Worm (Caenorhabditis elegans) whole organism, midembryonic: ENCODE measurements around the gene pdi-2.

Experiments used
- T22C8.4 ChIP-seq: fragments of 200-800 bp; sonication (Bioruptor generic); IDR thresholded peaks from 2 replicates; pipeline ENCODE4 v1.3.6; 2022; ENCODE audit warnings: missing genetic modification characterization, missing compliant biosample characterization
- cog-1 ChIP-seq: sonication (generic microtip); optimal IDR thresholded peaks from 2 replicates; lab custom pipeline; 2016; ENCODE audit warnings: missing genetic modification characterization, missing compliant biosample characterization
- flt-1 ChIP-seq: fragments of 200-800 bp; sonication (Bioruptor generic); IDR thresholded peaks from 2 replicates; pipeline ENCODE4 v1.3.6; 2022; ENCODE audit warnings: missing genetic modification characterization, missing compliant biosample characterization
- klf-2 ChIP-seq: fragments of 200-800 bp; sonication (Bioruptor generic); conservative IDR thresholded peaks from 2 replicates; pipeline ENCODE4 v1.3.6; 2022; ENCODE audit warnings: missing genetic modification reagents, missing genetic modification characterization, missing compliant biosample characterization
- med-1 ChIP-seq: sonication (generic microtip); optimal IDR thresholded peaks from 2 replicates; lab custom pipeline; 2017; ENCODE audit warnings: missing genetic modification characterization, mild to moderate bottlenecking, missing compliant biosample characterization, antibody characterized with exemption, missing genetic modification reagents; ENCODE audit not compliant: insufficient read depth
- ref-1 ChIP-seq: fragments of 200-800 bp; sonication (Bioruptor generic); conservative IDR thresholded peaks from 2 replicates; pipeline ENCODE4 v1.3.6; 2022; ENCODE audit warnings: missing genetic modification reagents, missing genetic modification characterization, missing compliant biosample characterization
- tab-1 ChIP-seq: fragments of 200-800 bp; sonication (Bioruptor generic); IDR thresholded peaks from 2 replicates; pipeline ENCODE4 v1.3.6; 2022; ENCODE audit warnings: missing genetic modification characterization, missing compliant biosample characterization
- ztf-23 ChIP-seq: fragments of 200-800 bp; sonication (Bioruptor generic); IDR thresholded peaks from 2 replicates; pipeline ENCODE4 v1.3.6; 2022; ENCODE audit warnings: missing genetic modification reagents, missing genetic modification characterization, missing compliant biosample characterization
- ztf-29 ChIP-seq: fragments of 200-800 bp; sonication (Bioruptor generic); IDR thresholded peaks from 2 replicates; pipeline ENCODE4 v1.3.6; 2022; ENCODE audit warnings: missing genetic modification reagents, missing genetic modification characterization, missing compliant biosample characterization

pdi-2 gene

ce11 chrX:4516758-4517157, 7.2 kb upstream of the pdi-2 start:
- TF ChIP-seq ztf-23 (GFP tag; lab: Robert Waterston, UW) = no peak
- TF ChIP-seq med-1 (GFP tag; lab: Kevin White, UChicago) = no peak
- no peak for TF ChIP-seq ztf-29 (GFP tag; lab: Robert Waterston, UW)
- no peak for TF ChIP-seq klf-2
- TF ChIP-seq tab-1 (GFP tag; lab: Robert Waterston, UW) = no peak
- no peak for TF ChIP-seq cog-1 (tag; lab: Kevin White, UChicago)
- TF ChIP-seq flt-1 = no peak
- TF ChIP-seq T22C8.4 (GFP tag; lab: Robert Waterston, UW) = no peak
- no peak for TF ChIP-seq ref-1 (GFP tag; lab: Robert Waterston, UW)

- TF ChIP-seq ztf-23 (GFP tag; lab: Robert Waterston, UW) = 0 out of 2 replicates have a peak, but pooled peaks have one; percentile 11
- TF ChIP-seq med-1 (GFP tag; lab: Kevin White, UChicago) = no peak
These were observed 4.0 kb upstream of the pdi-2 start for ce11 chrX:4519968-4520367.

DNA sequence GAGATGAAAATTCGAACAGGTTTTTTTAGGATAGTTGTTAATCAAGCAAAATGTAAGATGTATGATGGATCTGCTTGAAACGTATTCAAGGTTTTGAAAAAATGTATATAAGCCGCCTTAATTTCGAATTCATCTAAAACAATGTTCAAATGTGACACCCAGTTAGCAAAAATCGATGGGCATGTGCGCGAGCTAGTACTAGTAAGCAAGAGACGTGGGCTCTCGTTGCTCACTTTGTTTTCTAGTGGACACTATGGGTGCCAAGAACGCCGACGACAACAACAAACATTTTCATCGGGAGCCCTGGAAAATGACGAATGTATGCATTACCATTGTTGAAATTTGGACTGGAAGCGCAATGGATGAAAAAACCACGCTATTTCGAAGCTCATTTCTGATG, 2.8 kb upstream of the pdi-2 start:
- TF ChIP-seq ztf-23 (GFP tag; lab: Robert Waterston, UW) (no peak), cog-1 (tag; lab: Kevin White, UChicago) (no peak), ztf-29 (GFP tag; lab: Robert Waterston, UW) (no peak), tab-1 (GFP tag; lab: Robert Waterston, UW) (no peak), ref-1 (GFP tag; lab: Robert Waterston, UW) (no peak), med-1 (GFP tag; lab: Kevin White, UChicago) (no peak), klf-2 (no peak), flt-1 (no peak)

ce11 chrX:4521837-4522816, 1.8 kb upstream of the pdi-2 start, which contains the start of gene C07A12.7:
TSS of gene C07A12.7 (minus strand) at chrX:4522144.
- TF ChIP-seq flt-1 = 0 out of 2 replicates have a peak, but pooled peaks have one; percentile 21
- TF ChIP-seq cog-1 (tag; lab: Kevin White, UChicago) = peak; percentile 9
- no peak for TF ChIP-seq ztf-23 (GFP tag; lab: Robert Waterston, UW)
- no peak for TF ChIP-seq ref-1 (GFP tag; lab: Robert Waterston, UW)
- no peak for TF ChIP-seq med-1 (GFP tag; lab: Kevin White, UChicago)
- TF ChIP-seq ztf-29 (GFP tag; lab: Robert Waterston, UW) = 0 out of 2 replicates have a peak, but pooled peaks have one; percentile 17
- TF ChIP-seq T22C8.4 (GFP tag; lab: Robert Waterston, UW) = no peak
- TF ChIP-seq klf-2 = no peak
- TF ChIP-seq tab-1 (GFP tag; lab: Robert Waterston, UW) = no peak

DNA sequence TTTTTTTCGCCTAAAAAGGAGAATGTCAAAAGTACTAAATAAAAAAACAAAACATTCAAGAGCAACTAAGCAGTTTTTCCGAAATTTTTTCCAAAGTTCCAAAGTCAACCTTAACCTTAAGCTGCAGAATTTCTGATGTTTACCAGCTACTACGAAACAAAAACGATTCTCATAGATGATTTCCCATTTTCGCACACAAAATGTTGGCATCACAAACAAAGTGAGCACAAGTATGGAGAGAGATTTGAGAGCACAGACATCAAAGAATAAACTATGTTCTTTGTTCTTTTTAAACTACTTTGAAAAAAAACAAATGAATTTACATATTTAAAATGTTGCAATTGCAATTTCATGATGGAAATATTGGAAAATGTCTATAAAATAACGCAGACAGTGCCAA, 640 bp upstream of the pdi-2 start:
- TF ChIP-seq T22C8.4 (GFP tag; lab: Robert Waterston, UW) = no peak
- no peak for TF ChIP-seq klf-2
- TF ChIP-seq ztf-29 (GFP tag; lab: Robert Waterston, UW) = no peak
- no peak for TF ChIP-seq ztf-23 (GFP tag; lab: Robert Waterston, UW)
- TF ChIP-seq ref-1 (GFP tag; lab: Robert Waterston, UW) = no peak
- no peak for TF ChIP-seq cog-1 (tag; lab: Kevin White, UChicago)
- no peak for TF ChIP-seq med-1 (GFP tag; lab: Kevin White, UChicago)
- TF ChIP-seq tab-1 (GFP tag; lab: Robert Waterston, UW) = no peak
- TF ChIP-seq flt-1 = no peak

ce11 chrX:4524844-4525243, 889 bp downstream of the pdi-2 start:
- TF ChIP-seq cog-1 (tag; lab: Kevin White, UChicago) (no peak), med-1 (GFP tag; lab: Kevin White, UChicago) (no peak), flt-1 (0 out of 2 replicates have a peak, but pooled peaks have one; percentile 49)

ce11 chrX:4526412-4526811, 2.5 kb downstream of the pdi-2 start:
- TF ChIP-seq ztf-23 (GFP tag; lab: Robert Waterston, UW) = no peak
- no peak for TF ChIP-seq ztf-29 (GFP tag; lab: Robert Waterston, UW)
- TF ChIP-seq med-1 (GFP tag; lab: Kevin White, UChicago) = no peak
- TF ChIP-seq klf-2 = no peak
- no peak for TF ChIP-seq ref-1 (GFP tag; lab: Robert Waterston, UW)
- TF ChIP-seq flt-1 = no peak
- TF ChIP-seq cog-1 (tag; lab: Kevin White, UChicago) = no peak
- TF ChIP-seq tab-1 (GFP tag; lab: Robert Waterston, UW) = no peak
- TF ChIP-seq T22C8.4 (GFP tag; lab: Robert Waterston, UW) = no peak

DNA sequence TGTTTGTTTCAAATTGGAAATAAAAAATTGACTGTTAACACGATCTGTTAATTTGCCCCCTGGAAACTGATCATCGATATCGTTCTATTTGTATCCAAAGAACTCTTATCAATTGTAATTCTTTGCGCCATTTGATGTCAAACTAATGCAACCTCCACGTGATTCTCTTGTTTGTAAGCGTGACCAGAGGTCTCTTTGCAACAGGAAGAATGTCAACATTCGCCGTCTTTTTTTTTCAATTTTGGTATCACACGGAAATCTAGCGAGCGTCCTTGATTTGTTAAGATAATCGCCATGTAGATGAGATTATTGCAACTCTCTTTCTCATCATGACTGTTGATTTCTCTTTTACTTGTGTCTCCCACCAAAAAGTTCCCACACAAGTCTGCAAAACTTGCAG, 5.0 kb downstream of the pdi-2 start:
- TF ChIP-seq klf-2 (no peak), flt-1 (no peak), med-1 (GFP tag; lab: Kevin White, UChicago) (no peak), ztf-23 (GFP tag; lab: Robert Waterston, UW) (no peak), T22C8.4 (GFP tag; lab: Robert Waterston, UW) (no peak), tab-1 (GFP tag; lab: Robert Waterston, UW) (no peak), cog-1 (tag; lab: Kevin White, UChicago) (no peak), ref-1 (GFP tag; lab: Robert Waterston, UW) (no peak), ztf-29 (GFP tag; lab: Robert Waterston, UW) (no peak)

- no peak for TF ChIP-seq ztf-23 (GFP tag; lab: Robert Waterston, UW)
- no peak for TF ChIP-seq ztf-29 (GFP tag; lab: Robert Waterston, UW)
- no peak for TF ChIP-seq T22C8.4 (GFP tag; lab: Robert Waterston, UW)
- TF ChIP-seq ref-1 (GFP tag; lab: Robert Waterston, UW) = no peak
- no peak for TF ChIP-seq flt-1
- no peak for TF ChIP-seq tab-1 (GFP tag; lab: Robert Waterston, UW)
These were observed 6.6 kb downstream of the pdi-2 start for ce11 chrX:4530426-4531044.
